Worm (Caenorhabditis elegans): ENCODE data around the gene T07E3.4.

- no peak for TF ChIP-seq ztf-23 (GFP tag; IDR thresholded peaks at IDR 0.05)
- TF ChIP-seq flt-1 (GFP tag; IDR thresholded peaks at IDR 0.05) = no peak
- TF ChIP-seq med-1 (GFP tag; optimal IDR thresholded peaks at IDR 0.05; ENCODE audit: insufficient read depth) = no peak
These were observed 41.7 kb downstream of the T07E3.4 start, which contains the start of gene F57B9.3 for ce11 chrIII:6939523-6939922.
